Worm (Caenorhabditis elegans): ENCODE results near the gene F11A10.6.

- TF ChIP-seq nhr-76 (tag; optimal IDR thresholded peaks at IDR 0.05) (no peak), snpc-4 (tag; optimal IDR thresholded peaks at IDR 0.05) (no peak), unc-39 (tag; optimal IDR thresholded peaks at IDR 0.05) (no peak), nhr-11 (tag; optimal IDR thresholded peaks at IDR 0.05) (no peak), nhr-237 (tag; optimal IDR thresholded peaks at IDR 0.05) (no peak), nhr-12 (tag; optimal IDR thresholded peaks at IDR 0.05) (no peak), R02D3.7 (tag; optimal IDR thresholded peaks at IDR 0.05) (no peak), tbx-2 (tag; optimal IDR thresholded peaks at IDR 0.05) (no peak)
These were observed 4.4 kb upstream of the F11A10.6 start, which contains the start of gene F11A10.5 for ce11 chrIV:12093819-12094218.

Measured in whole organism, L3 larva.